Fruit fly (Drosophila melanogaster) whole organism, embryonic: ENCODE measurements around the gene MED25.

Experiments
- Ada2b ChIP-seq: fragments of 200-800 bp; sonication (Bioruptor generic); IDR thresholded peaks from 2 replicates; pipeline ENCODE4 v1.3.6; 2022; ENCODE audit warnings: missing biosample characterization, missing genetic modification characterization
- CG10543 ChIP-seq: fragments of 200-800 bp; sonication (Bioruptor generic); optimal IDR thresholded peaks from 3 replicates; lab custom pipeline; 2017; ENCODE audit warnings: missing biosample characterization, mild to moderate bottlenecking, missing genetic modification characterization, moderate library complexity
- CG14014 ChIP-seq: fragments of 200-800 bp; sonication (Bioruptor generic); IDR thresholded peaks from 2 replicates; pipeline ENCODE4 v1.3.6; 2022; ENCODE audit warnings: missing biosample characterization, missing genetic modification characterization
- CG14441 ChIP-seq: fragments of 200-800 bp; sonication (Bioruptor generic); IDR thresholded peaks from 2 replicates; pipeline ENCODE4 v1.3.6; 2022; ENCODE audit warnings: missing biosample characterization, missing genetic modification characterization
- CG1529 ChIP-seq: fragments of 200-800 bp; sonication (Bioruptor generic); optimal IDR thresholded peaks from 3 replicates; lab custom pipeline; 2018; ENCODE audit warnings: missing biosample characterization, missing genetic modification characterization
- CG1603 ChIP-seq: fragments of 200-800 bp; sonication (Bioruptor generic); optimal IDR thresholded peaks from 2 replicates; lab custom pipeline; 2019; ENCODE audit warnings: missing biosample characterization, mild to moderate bottlenecking, missing genetic modification characterization, moderate library complexity
- CG16815 ChIP-seq: fragments of 200-800 bp; sonication (Bioruptor generic); optimal IDR thresholded peaks from 3 replicates; lab custom pipeline; 2017; ENCODE audit warnings: missing biosample characterization, mild to moderate bottlenecking, missing genetic modification characterization
- CG17186 ChIP-seq: fragments of 200-800 bp; sonication (Bioruptor generic); optimal IDR thresholded peaks from 3 replicates; lab custom pipeline; 2017; ENCODE audit warnings: missing biosample characterization, missing genetic modification reagents, missing genetic modification characterization
- CG17361 ChIP-seq: fragments of 200-800 bp; sonication (Bioruptor generic); IDR thresholded peaks from 3 replicates; pipeline ENCODE4 v1.3.6; 2022; ENCODE audit warnings: missing biosample characterization, missing genetic modification characterization
- CG18011 ChIP-seq: fragments of 200-800 bp; sonication (Bioruptor generic); optimal IDR thresholded peaks from 2 replicates; lab custom pipeline; 2017; ENCODE audit warnings: missing biosample characterization, missing genetic modification characterization, mild to moderate bottlenecking, moderate library complexity, missing genotype
- CG2875 ChIP-seq: fragments of 200-800 bp; sonication (Bioruptor generic); optimal IDR thresholded peaks from 2 replicates; lab custom pipeline; 2017; ENCODE audit warnings: missing biosample characterization, mild to moderate bottlenecking, missing genetic modification characterization, missing genetic modification reagents
- CG2889 ChIP-seq: fragments of 200-800 bp; sonication (Bioruptor generic); IDR thresholded peaks from 3 replicates; pipeline ENCODE4 v1.3.6; 2022; ENCODE audit warnings: missing biosample characterization, missing genetic modification characterization
- CG31365 ChIP-seq: fragments of 200-800 bp; sonication (Bioruptor generic); optimal IDR thresholded peaks from 2 replicates; lab custom pipeline; 2018; ENCODE audit warnings: missing biosample characterization, mild to moderate bottlenecking, missing genetic modification characterization
- CG33557 ChIP-seq: fragments of 200-800 bp; sonication (Bioruptor generic); optimal IDR thresholded peaks from 2 replicates; lab custom pipeline; 2019; ENCODE audit warnings: missing biosample characterization, mild to moderate bottlenecking, missing genetic modification characterization, moderate library complexity
- CG34376 ChIP-seq: fragments of 200-800 bp; sonication (Bioruptor generic); optimal IDR thresholded peaks from 2 replicates; lab custom pipeline; 2018; ENCODE audit warnings: missing biosample characterization, mild to moderate bottlenecking, missing genetic modification characterization
- CG4617 ChIP-seq: fragments of 200-800 bp; sonication (Bioruptor generic); optimal IDR thresholded peaks from 3 replicates; lab custom pipeline; 2016; ENCODE audit warnings: missing biosample characterization, missing genetic modification characterization, borderline replicate concordance
- CG6272 ChIP-seq: fragments of 200-800 bp; sonication (Bioruptor generic); IDR thresholded peaks from 2 replicates; pipeline ENCODE4 v1.3.6; 2022; ENCODE audit warnings: missing biosample characterization, missing genetic modification characterization
- CG6791 ChIP-seq: fragments of 200-800 bp; sonication (Bioruptor generic); IDR thresholded peaks from 3 replicates; pipeline ENCODE4 v1.3.6; 2022; ENCODE audit warnings: missing biosample characterization, missing genetic modification characterization; ENCODE audit not compliant: partially characterized antibody
- Doc3 ChIP-seq: fragments of 200-800 bp; sonication (Bioruptor generic); IDR thresholded peaks from 3 replicates; pipeline ENCODE4 v1.3.6; 2022; ENCODE audit warnings: missing biosample characterization, missing genetic modification characterization; ENCODE audit not compliant: partially characterized antibody
- Ets65A ChIP-seq: fragments of 200-800 bp; sonication (Bioruptor generic); peaks from one replicate; lab custom pipeline; 2016; ENCODE audit warnings: missing biosample characterization, missing genetic modification characterization
- Fer3 ChIP-seq: fragments of 200-800 bp; sonication (Bioruptor generic); optimal IDR thresholded peaks from 2 replicates; lab custom pipeline; 2018; ENCODE audit warnings: missing biosample characterization, mild to moderate bottlenecking, missing genetic modification characterization, moderate library complexity
- H15 ChIP-seq: fragments of 200-800 bp; sonication (Bioruptor generic); IDR thresholded peaks from 3 replicates; pipeline ENCODE4 v1.3.6; 2022; ENCODE audit warnings: missing biosample characterization, missing genetic modification characterization
- Hand ChIP-seq: fragments of 200-800 bp; sonication (Bioruptor generic); optimal IDR thresholded peaks from 2 replicates; lab custom pipeline; 2017; ENCODE audit warnings: mild to moderate bottlenecking, missing biosample characterization, missing genetic modification reagents, missing genetic modification characterization
- Hey ChIP-seq: fragments of 200-800 bp; sonication (Bioruptor generic); optimal IDR thresholded peaks from 3 replicates; lab custom pipeline; 2018; ENCODE audit warnings: missing biosample characterization, mild to moderate bottlenecking, missing genetic modification characterization
- Hmr ChIP-seq: fragments of 200-800 bp; sonication (Bioruptor generic); optimal IDR thresholded peaks from 3 replicates; lab custom pipeline; 2017; ENCODE audit warnings: mild to moderate bottlenecking, missing biosample characterization, missing genetic modification reagents, missing genetic modification characterization
- Meics ChIP-seq: fragments of 200-800 bp; sonication (Bioruptor generic); optimal IDR thresholded peaks from 2 replicates; lab custom pipeline; 2017; ENCODE audit warnings: missing biosample characterization, mild to moderate bottlenecking, missing genetic modification characterization
- Rfx ChIP-seq: fragments of 200-800 bp; sonication (Bioruptor generic); IDR thresholded peaks from 2 replicates; pipeline ENCODE4 v1.3.6; 2022; ENCODE audit warnings: missing biosample characterization, missing genetic modification characterization
- Scr ChIP-seq: fragments of 200-800 bp; sonication (Bioruptor generic); IDR thresholded peaks from 2 replicates; pipeline ENCODE4 v1.3.6; 2022; ENCODE audit warnings: missing biosample characterization, missing genetic modification characterization; ENCODE audit not compliant: partially characterized antibody
- ab ChIP-seq: fragments of 200-800 bp; sonication (Bioruptor generic); optimal IDR thresholded peaks from 2 replicates; lab custom pipeline; 2016; ENCODE audit warnings: missing biosample characterization, missing genetic modification characterization
- aop ChIP-seq: fragments of 200-800 bp; sonication (Bioruptor generic); IDR thresholded peaks from 2 replicates; pipeline ENCODE4 v1.3.6; 2022; ENCODE audit warnings: missing biosample characterization, missing genetic modification characterization
- ash1 ChIP-seq: fragments of 200-800 bp; sonication (Bioruptor generic); optimal IDR thresholded peaks from 2 replicates; lab custom pipeline; 2018; ENCODE audit warnings: missing biosample characterization, mild to moderate bottlenecking, missing genetic modification characterization
- ato ChIP-seq: fragments of 200-800 bp; sonication (Bioruptor generic); IDR thresholded peaks from 2 replicates; pipeline ENCODE4 v1.3.6; 2022; ENCODE audit warnings: missing biosample characterization, missing genetic modification characterization; ENCODE audit not compliant: partially characterized antibody
- btn ChIP-seq: fragments of 200-800 bp; sonication (Bioruptor generic); optimal IDR thresholded peaks from 2 replicates; lab custom pipeline; 2016; ENCODE audit warnings: missing biosample characterization, missing genetic modification characterization
- chinmo ChIP-seq: fragments of 200-800 bp; sonication (Bioruptor generic); IDR thresholded peaks from 4 replicates; pipeline ENCODE4 v1.3.6; 2022; ENCODE audit warnings: missing biosample characterization, missing genetic modification characterization; ENCODE audit not compliant: partially characterized antibody
- corto ChIP-seq: fragments of 200-800 bp; sonication (Bioruptor generic); optimal IDR thresholded peaks from 2 replicates; lab custom pipeline; 2016; ENCODE audit warnings: missing biosample characterization, mild to moderate bottlenecking, missing genetic modification characterization, moderate library complexity
- dati ChIP-seq: fragments of 200-800 bp; sonication (Bioruptor generic); IDR thresholded peaks from 2 replicates; pipeline ENCODE4 v1.3.6; 2022; ENCODE audit warnings: missing biosample characterization, missing genetic modification characterization
- disco-r ChIP-seq: fragments of 200-800 bp; sonication (Bioruptor generic); optimal IDR thresholded peaks from 2 replicates; lab custom pipeline; 2016; ENCODE audit warnings: missing biosample characterization, missing genetic modification characterization
- dysf ChIP-seq: fragments of 200-800 bp; sonication (Bioruptor generic); IDR thresholded peaks from 3 replicates; pipeline ENCODE4 v1.3.6; 2022; ENCODE audit warnings: missing biosample characterization, missing genetic modification characterization
- gsb-n ChIP-seq: fragments of 200-800 bp; sonication (Bioruptor generic); optimal IDR thresholded peaks from 3 replicates; lab custom pipeline; 2018; ENCODE audit warnings: missing biosample characterization, mild to moderate bottlenecking, missing genetic modification characterization
- gt ChIP-seq: fragments of 200-800 bp; sonication (Bioruptor generic); IDR thresholded peaks from 2 replicates; pipeline ENCODE4 v1.3.6; 2022; ENCODE audit warnings: missing biosample characterization, missing genetic modification characterization
- hkb ChIP-seq, 2 experiments: fragments of 200-800 bp in 1 of 2; fragments of >200 bp in 1 of 2; sonication (Bioruptor generic) in 1 of 2; IDR thresholded peaks in 1 of 2; optimal IDR thresholded peaks in 1 of 2; 2 replicates each; pipeline versions ENCODE4 v1.3.6 to Lab custom; 2017 to 2022; ENCODE audit warnings: missing biosample characterization in 1 of 2, missing genetic modification characterization in 1 of 2
- klu ChIP-seq: fragments of 200-800 bp; sonication (Bioruptor generic); IDR thresholded peaks from 2 replicates; pipeline ENCODE4 v1.3.6; 2022; ENCODE audit warnings: missing biosample characterization, missing genetic modification characterization
- kni ChIP-seq: fragments of 200-800 bp; sonication (Bioruptor generic); optimal IDR thresholded peaks from 3 replicates; lab custom pipeline; 2017; ENCODE audit warnings: mild to moderate bottlenecking, missing biosample characterization, missing genetic modification reagents, missing genetic modification characterization
- nom ChIP-seq: fragments of 200-800 bp; sonication (Bioruptor generic); optimal IDR thresholded peaks from 2 replicates; lab custom pipeline; 2017; ENCODE audit warnings: missing biosample characterization, missing genetic modification characterization, mild to moderate bottlenecking, moderate library complexity, missing genetic modification reagents
- onecut ChIP-seq: fragments of 200-800 bp; sonication (Bioruptor generic); IDR thresholded peaks from 2 replicates; pipeline ENCODE4 v1.3.6; 2022; ENCODE audit warnings: missing biosample characterization, missing genetic modification characterization
- prd ChIP-seq, 3 experiments: fragments of >200 bp in 2 of 3; fragments of 200-800 bp in 1 of 3; sonication (Bioruptor generic) in 1 of 3; optimal IDR thresholded peaks in 2 of 3; IDR thresholded peaks in 1 of 3; 2 replicates in 2 of 3; 3 replicates in 1 of 3; pipeline versions ENCODE4 v1.3.6 to Lab custom; 2017 to 2022; ENCODE audit warnings: missing biosample characterization in 1 of 3, missing genetic modification characterization in 1 of 3
- shn ChIP-seq: fragments of 200-800 bp; sonication (Bioruptor generic); optimal IDR thresholded peaks from 3 replicates; lab custom pipeline; 2016; ENCODE audit warnings: missing biosample characterization, missing genetic modification characterization
- ssp ChIP-seq: fragments of 200-800 bp; sonication (Bioruptor generic); IDR thresholded peaks from 2 replicates; pipeline ENCODE4 v1.3.6; 2022; ENCODE audit warnings: missing biosample characterization, missing genetic modification characterization
- zen2 ChIP-seq: fragments of 200-800 bp; sonication (Bioruptor generic); IDR thresholded peaks from 3 replicates; pipeline ENCODE4 v1.3.6; 2022; ENCODE audit warnings: missing biosample characterization, missing genetic modification characterization; ENCODE audit not compliant: partially characterized antibody

MED25 gene

DNA sequence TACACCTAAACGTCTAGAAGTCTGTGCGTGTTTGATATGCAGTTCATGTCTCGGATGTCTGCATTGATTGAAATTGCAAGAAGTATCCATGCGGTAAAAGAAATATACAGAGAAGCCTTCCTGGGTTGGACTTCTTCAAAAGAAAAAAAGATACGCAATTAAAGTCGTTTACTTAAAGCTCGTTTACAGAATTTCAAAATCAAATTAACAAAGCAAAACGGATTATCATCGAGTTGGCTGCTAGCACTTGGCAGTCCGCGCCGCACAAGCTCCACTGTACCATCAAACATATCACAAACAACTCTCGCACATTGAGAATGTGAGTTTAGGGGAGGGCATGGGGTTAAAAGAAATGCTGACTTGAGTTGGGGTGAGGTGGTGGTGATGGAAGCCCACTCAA lies 10.3 kb upstream of the MED25 start (continued):
- TF ChIP-seq ash1 (no peak), CG14441 (GFP tag; lab: Robert Waterston, UW) (peak; percentile 47; the same call in 1 of the 2 replicates), Doc3 (no peak), dati (no peak), CG4617 (GFP tag; lab: Kevin White, UChicago) (peak; percentile 35), Ada2b (GFP tag; lab: Robert Waterston, UW) (peak; percentile 67), ssp (GFP tag; lab: Robert Waterston, UW) (peak; percentile 67), CG10543 (no peak), CG2889 (GFP tag; lab: Robert Waterston, UW) (no peak), CG16815 (peak; percentile 65), H15 (GFP tag; lab: Robert Waterston, UW) (peak; percentile 81), prd (optimal IDR thresholded peaks at IDR 0.05; lab: Kevin White, UChicago) (no peak), prd (GFP tag; IDR thresholded peaks at IDR 0.05; lab: Robert Waterston, UW) (peak; percentile 89), Ets65A (GFP tag; lab: Kevin White, UChicago) (peak; percentile 95), gt (GFP tag; lab: Robert Waterston, UW) (0 out of 2 replicates have a peak, but pooled peaks have one; percentile 10), klu (GFP tag; lab: Robert Waterston, UW) (0 out of 2 replicates have a peak, but pooled peaks have one; percentile 27), CG14014 (GFP tag; lab: Robert Waterston, UW) (peak; percentile 59), Rfx (peak; percentile 59), Hmr (GFP tag; lab: Kevin White, UChicago) (peak; percentile 19), CG33557 (GFP tag; lab: Kevin White, UChicago) (peak; percentile 73), disco-r (no peak), CG6272 (peak; percentile 50; the same call in 1 of the 2 replicates), CG18011 (GFP tag; lab: Kevin White, UChicago) (no peak), CG2875 (GFP tag; lab: Kevin White, UChicago) (peak; percentile 75), CG34376 (GFP tag; lab: Kevin White, UChicago) (no peak), Hey (tag; lab: Kevin White, UChicago) (no peak), CG1529 (GFP tag; lab: Kevin White, UChicago) (peak; percentile 79), gsb-n (tag; lab: Kevin White, UChicago) (peak; percentile 75), Hand (no peak), Meics (GFP tag; lab: Kevin White, UChicago) (peak; percentile 51), corto (no peak), CG17361 (GFP tag; lab: Robert Waterston, UW) (peak; percentile 81), kni (peak; percentile 12), hkb (optimal IDR thresholded peaks at IDR 0.05; lab: Kevin White, UChicago) (no peak), hkb (GFP tag; IDR thresholded peaks at IDR 0.05; lab: Robert Waterston, UW) (peak; percentile 68), btn (peak; percentile 64), nom (GFP tag; lab: Kevin White, UChicago) (no peak), CG1603 (tag; lab: Kevin White, UChicago) (peak; percentile 85), onecut (GFP tag; lab: Robert Waterston, UW) (peak; percentile 71), CG17186 (peak; percentile 57), ab (GFP tag; lab: Kevin White, UChicago) (no peak), Fer3 (peak; percentile 60), dysf (GFP tag; lab: Robert Waterston, UW) (peak; percentile 72), chinmo (no peak), CG31365 (tag; lab: Kevin White, UChicago) (no peak), zen2 (no peak), CG6791 (GFP tag; lab: Robert Waterston, UW) (no peak), Scr (no peak), shn (peak; percentile 44), aop (GFP tag; lab: Robert Waterston, UW) (0 out of 2 replicates have a peak, but pooled peaks have one; percentile 32), ato (no peak)
